Fruit fly (Drosophila melanogaster): ENCODE data around the gene CG1677.

The CG1677 gene

dm6 chrX:7323649-7324511 lies 81.7 kb downstream of the CG1677 start, which contains the start of the genes Atg5 and Dok (continued):
- TF ChIP-seq ase (GFP tag; IDR thresholded peaks at IDR 0.05) = no peak
- no peak for TF ChIP-seq Six4 (GFP tag; optimal IDR thresholded peaks at IDR 0.05)
- peak; percentile 14; the same call in 1 of the 2 replicates for TF ChIP-seq bbx (GFP tag; IDR thresholded peaks at IDR 0.05; ENCODE audit: partially characterized antibody)
- TF ChIP-seq CG11456 (GFP tag; IDR thresholded peaks at IDR 0.05) = peak; percentile 46; the same call in 1 of the 3 replicates
- TF ChIP-seq gsb (GFP tag; IDR thresholded peaks at IDR 0.05) = no peak
- TF ChIP-seq CrebB (tag; optimal IDR thresholded peaks at IDR 0.05) = no peak
- no peak for TF ChIP-seq Drgx (GFP tag; IDR thresholded peaks at IDR 0.05)
- no peak for TF ChIP-seq CG8089 (GFP tag; optimal IDR thresholded peaks at IDR 0.05)
- TF ChIP-seq psq (GFP tag; optimal IDR thresholded peaks at IDR 0.05) = no peak
- TF ChIP-seq CG9437 (GFP tag; optimal IDR thresholded peaks at IDR 0.05) = no peak
- no peak for TF ChIP-seq sens-2 (GFP tag; IDR thresholded peaks at IDR 0.05)
- TF ChIP-seq Ets97D (GFP tag; optimal IDR thresholded peaks at IDR 0.05) = peak; percentile 17
- no peak for TF ChIP-seq PHDP (tag; optimal IDR thresholded peaks at IDR 0.05)
- no peak for TF ChIP-seq CG2129 (GFP tag; IDR thresholded peaks at IDR 0.05; ENCODE audit: partially characterized antibody)
- TF ChIP-seq lola (GFP tag; optimal IDR thresholded peaks at IDR 0.05) = peak in 1 of 3 experiments; percentile 9
- no peak for TF ChIP-seq Optix (GFP tag; IDR thresholded peaks at IDR 0.05)
- peak; percentile 66 for TF ChIP-seq zfh2 (GFP tag; optimal IDR thresholded peaks at IDR 0.05)
- no peak for TF ChIP-seq CG12299 (tag; optimal IDR thresholded peaks at IDR 0.05)
- TF ChIP-seq CG9932 (GFP tag; IDR thresholded peaks at IDR 0.05) = peak; percentile 70
- no peak for TF ChIP-seq Taf1 (GFP tag; IDR thresholded peaks at IDR 0.05)
- TF ChIP-seq Asciz (GFP tag; optimal IDR thresholded peaks at IDR 0.05) = peak; percentile 38
- no peak for TF ChIP-seq cas (GFP tag; IDR thresholded peaks at IDR 0.05)
- peak; percentile 10 for TF ChIP-seq CG4820 (GFP tag; optimal IDR thresholded peaks at IDR 0.05)
- TF ChIP-seq nau (GFP tag; optimal IDR thresholded peaks at IDR 0.05) = no peak
- peak; percentile 2 for TF ChIP-seq Meics (GFP tag; optimal IDR thresholded peaks at IDR 0.05)
- no peak for TF ChIP-seq disco-r (GFP tag; optimal IDR thresholded peaks at IDR 0.05)
- TF ChIP-seq HmgD (GFP tag; optimal IDR thresholded peaks at IDR 0.05) = no peak
- no peak for TF ChIP-seq pnt (GFP tag; optimal IDR thresholded peaks at IDR 0.05)
- TF ChIP-seq CG17912 (GFP tag; optimal IDR thresholded peaks at IDR 0.05) = no peak
- TF ChIP-seq CG7556 (GFP tag; optimal IDR thresholded peaks at IDR 0.05) = no peak
- no peak for TF ChIP-seq CG3163 (GFP tag; optimal IDR thresholded peaks at IDR 0.05)
- peak; percentile 16 for TF ChIP-seq CG17359 (tag; optimal IDR thresholded peaks at IDR 0.05)
- peak; percentile 25 for TF ChIP-seq CG8924 (tag; optimal IDR thresholded peaks at IDR 0.05)
- no peak for TF ChIP-seq cwo (GFP tag; optimal IDR thresholded peaks at IDR 0.05)
- no peak for TF ChIP-seq CG12744 (GFP tag; optimal IDR thresholded peaks at IDR 0.05)
- TF ChIP-seq CG5245 (GFP tag; optimal IDR thresholded peaks at IDR 0.05) = no peak
- no peak for TF ChIP-seq p53 (GFP tag; optimal IDR thresholded peaks at IDR 0.05)
- TF ChIP-seq hkb (optimal IDR thresholded peaks at IDR 0.05) = no peak
- no peak for TF ChIP-seq hkb (GFP tag; IDR thresholded peaks at IDR 0.05)
- TF ChIP-seq MTF-1 (GFP tag; optimal IDR thresholded peaks at IDR 0.05; ENCODE audit: borderline replicate concordance) = no peak
- TF ChIP-seq D (optimal IDR thresholded peaks at IDR 0.05) = no peak
- no peak for TF ChIP-seq D (GFP tag; optimal IDR thresholded peaks at IDR 0.05)
- peak; percentile 79 for TF ChIP-seq amos (GFP tag; IDR thresholded peaks at IDR 0.05; ENCODE audit: partially characterized antibody)
- no peak for TF ChIP-seq maf-S (GFP tag; optimal IDR thresholded peaks at IDR 0.05)
- TF ChIP-seq Hey (tag; optimal IDR thresholded peaks at IDR 0.05) = no peak
- TF ChIP-seq pzg (GFP tag; optimal IDR thresholded peaks at IDR 0.05) = peak; percentile 74
- peak; percentile 29 for TF ChIP-seq Antp (GFP tag; optimal IDR thresholded peaks at IDR 0.05)
- no peak for TF ChIP-seq Atf6 (GFP tag; IDR thresholded peaks at IDR 0.05)
- TF ChIP-seq wor (GFP tag; IDR thresholded peaks at IDR 0.05) = no peak
- TF ChIP-seq hb (GFP tag; IDR thresholded peaks at IDR 0.05; ENCODE audit: partially characterized antibody) = no peak; the same call in 2 of the 3 replicates

Measured in whole organism, embryonic.